Worm (Caenorhabditis elegans) whole organism, young adult: Measurements from ENCODE around the gene T04A8.7.

Experiments used
- B0019.2 ChIP-seq: fragments of 200-800 bp; sonication (Bioruptor generic); conservative IDR thresholded peaks from 2 replicates; pipeline ENCODE4 v1.3.6; 2022; ENCODE audit warnings: missing genetic modification reagents, missing genetic modification characterization, missing compliant biosample characterization
- C06A6.2 ChIP-seq: fragments of 200-800 bp; sonication (Bioruptor generic); conservative IDR thresholded peaks from 2 replicates; pipeline ENCODE4 v1.3.6; 2022; ENCODE audit warnings: missing genetic modification characterization, missing compliant biosample characterization
- F33H1.4 ChIP-seq: fragments of 200-800 bp; sonication (Bioruptor generic); IDR thresholded peaks from 2 replicates; pipeline ENCODE4 v1.3.6; 2022; ENCODE audit warnings: missing genetic modification reagents, missing genetic modification characterization, missing compliant biosample characterization
- T07F8.4 ChIP-seq: sonication (generic microtip); optimal IDR thresholded peaks from 2 replicates; lab custom pipeline; 2016; ENCODE audit warnings: mild to moderate bottlenecking, missing genetic modification characterization, moderate library complexity, missing compliant biosample characterization
- T26A5.8 ChIP-seq: sonication (generic microtip); optimal IDR thresholded peaks from 2 replicates; lab custom pipeline; 2016; ENCODE audit warnings: missing genetic modification characterization, missing compliant biosample characterization
- Y56A3A.18 ChIP-seq: fragments of 200-800 bp; sonication (Bioruptor generic); IDR thresholded peaks from 2 replicates; pipeline ENCODE4 v1.3.6; 2022; ENCODE audit warnings: missing genetic modification reagents, missing genetic modification characterization, missing compliant biosample characterization
- Y79H2A.3 ChIP-seq: fragments of 200-800 bp; sonication (Bioruptor generic); conservative IDR thresholded peaks from 2 replicates; pipeline ENCODE4 v1.3.6; 2022; ENCODE audit warnings: missing genetic modification reagents, missing genetic modification characterization, missing compliant biosample characterization
- Y95B8A.8 ChIP-seq: fragments of 200-800 bp; sonication (Bioruptor generic); IDR thresholded peaks from 2 replicates; pipeline ENCODE4 v1.3.6; 2022; ENCODE audit warnings: missing genetic modification reagents, missing genetic modification characterization, missing compliant biosample characterization
- ama-1 ChIP-seq, 3 experiments: fragments of 150-350 bp in 1 of 3; sonication (generic microtip) in 2 of 3; optimal IDR thresholded peaks; 2 replicates each; lab custom pipeline; 2014 to 2018; ENCODE audit warnings: missing biosample characterization in 2 of 3, missing genetic modification characterization in 2 of 3, missing genetic modification reagents in 2 of 3
- ceh-100 ChIP-seq: fragments of 200-800 bp; sonication (Bioruptor generic); IDR thresholded peaks from 2 replicates; pipeline ENCODE4 v1.3.6; 2022; ENCODE audit warnings: missing genetic modification reagents, missing genetic modification characterization, missing compliant biosample characterization
- ceh-58 ChIP-seq: fragments of 200-800 bp; sonication (Bioruptor generic); IDR thresholded peaks from 2 replicates; pipeline ENCODE4 v1.3.6; 2022; ENCODE audit warnings: missing genetic modification characterization, missing compliant biosample characterization
- ceh-79 ChIP-seq: sonication (generic microtip); optimal IDR thresholded peaks from 2 replicates; lab custom pipeline; 2017; ENCODE audit warnings: mild to moderate bottlenecking, missing genetic modification characterization, missing compliant biosample characterization
- ceh-91 ChIP-seq: fragments of 200-800 bp; sonication (Bioruptor generic); IDR thresholded peaks from 2 replicates; pipeline ENCODE4 v1.3.6; 2022; ENCODE audit warnings: missing genetic modification reagents, missing genetic modification characterization, missing compliant biosample characterization
- dox-1 ChIP-seq: fragments of 200-800 bp; sonication (Bioruptor generic); IDR thresholded peaks from 2 replicates; pipeline ENCODE4 v1.3.6; 2022; ENCODE audit warnings: missing genetic modification reagents, missing genetic modification characterization, missing compliant biosample characterization
- efl-1 ChIP-seq: fragments of 150-350 bp; optimal IDR thresholded peaks from 2 replicates; lab custom pipeline; 2014; ENCODE audit warnings: missing biosample characterization, missing genetic modification reagents, missing genetic modification characterization
- egl-44 ChIP-seq: fragments of 200-800 bp; sonication (Bioruptor generic); IDR thresholded peaks from 2 replicates; pipeline ENCODE4 v1.3.6; 2022; ENCODE audit warnings: missing genetic modification reagents, missing genetic modification characterization, missing compliant biosample characterization
- fkh-3 ChIP-seq: sonication (generic microtip); optimal IDR thresholded peaks from 2 replicates; lab custom pipeline; 2016; ENCODE audit warnings: mild to moderate bottlenecking, missing genetic modification characterization, missing compliant biosample characterization
- hmg-1.2 ChIP-seq: fragments of 200-800 bp; sonication (Bioruptor generic); IDR thresholded peaks from 2 replicates; pipeline ENCODE4 v1.3.6; 2022; ENCODE audit warnings: missing genetic modification reagents, missing genetic modification characterization, missing compliant biosample characterization
- let-526 ChIP-seq: fragments of 200-800 bp; sonication (Bioruptor generic); IDR thresholded peaks from 2 replicates; pipeline ENCODE4 v1.3.6; 2022; ENCODE audit warnings: missing genetic modification reagents, missing genetic modification characterization, missing compliant biosample characterization
- lin-35 ChIP-seq, 3 experiments: fragments of 150-350 bp in 2 of 3; sonication (generic microtip) in 1 of 3; optimal IDR thresholded peaks; 2 replicates each; lab custom pipeline; 2014 to 2018; ENCODE audit warnings: missing biosample characterization in 3 of 3, missing genetic modification characterization in 3 of 3, missing genetic modification reagents in 3 of 3
- lsl-1 ChIP-seq: fragments of 200-800 bp; sonication (Bioruptor generic); optimal IDR thresholded peaks from 2 replicates; lab custom pipeline; 2018; ENCODE audit warnings: mild to moderate bottlenecking, missing genetic modification characterization, moderate library complexity, missing compliant biosample characterization
- lsy-27 ChIP-seq: sonication (generic microtip); optimal IDR thresholded peaks from 2 replicates; lab custom pipeline; 2017; ENCODE audit warnings: missing genetic modification characterization, mild to moderate bottlenecking, missing compliant biosample characterization, antibody characterized with exemption, missing genotype, borderline replicate concordance; ENCODE audit not compliant: insufficient read depth
- mcd-1 ChIP-seq: fragments of 200-800 bp; sonication (Bioruptor generic); IDR thresholded peaks from 2 replicates; pipeline ENCODE4 v1.3.6; 2022; ENCODE audit warnings: missing genetic modification reagents, missing genetic modification characterization, missing compliant biosample characterization
- mxl-1 ChIP-seq: sonication (generic microtip); optimal IDR thresholded peaks from 2 replicates; lab custom pipeline; 2016; ENCODE audit warnings: missing genetic modification characterization, missing compliant biosample characterization
- nhr-90 ChIP-seq: sonication (generic microtip); optimal IDR thresholded peaks from 2 replicates; lab custom pipeline; 2016; ENCODE audit warnings: missing genotype, mild to moderate bottlenecking, missing genetic modification characterization, missing compliant biosample characterization
- rcor-1 ChIP-seq: fragments of 200-800 bp; sonication (Bioruptor generic); IDR thresholded peaks from 2 replicates; pipeline ENCODE4 v1.3.6; 2022; ENCODE audit warnings: missing genetic modification reagents, missing genetic modification characterization, missing compliant biosample characterization
- rec-8 ChIP-seq, 2 experiments: sonication (generic microtip); optimal IDR thresholded peaks; 2 replicates each; lab custom pipeline; 2016; ENCODE audit warnings: mild to moderate bottlenecking in 2 of 2, missing genetic modification characterization in 2 of 2, missing genetic modification reagents in 2 of 2, missing genotype in 2 of 2, missing biosample characterization in 1 of 2, missing compliant biosample characterization in 1 of 2, moderate library complexity in 1 of 2
- repo-1 ChIP-seq: sonication (generic microtip); optimal IDR thresholded peaks from 2 replicates; lab custom pipeline; 2017; ENCODE audit warnings: mild to moderate bottlenecking, missing genetic modification characterization, missing compliant biosample characterization
- rpc-1 ChIP-seq, 2 experiments: fragments of 150-350 bp in 1 of 2; sonication (generic microtip) in 1 of 2; optimal IDR thresholded peaks; 2 replicates each; lab custom pipeline; 2014 to 2018; ENCODE audit warnings: missing biosample characterization in 1 of 2, missing genetic modification characterization in 1 of 2, missing genetic modification reagents in 1 of 2, missing genotype in 1 of 2
- sea-2 ChIP-seq: fragments of 200-800 bp; sonication (Bioruptor generic); IDR thresholded peaks from 2 replicates; pipeline ENCODE4 v1.3.6; 2022; ENCODE audit warnings: missing genetic modification characterization, missing compliant biosample characterization
- somi-1 ChIP-seq: fragments of 200-800 bp; sonication (Bioruptor generic); optimal IDR thresholded peaks from 2 replicates; lab custom pipeline; 2018; ENCODE audit warnings: mild to moderate bottlenecking, missing genetic modification characterization, missing compliant biosample characterization
- tbp1 ChIP-seq: fragments of 200-800 bp; sonication (Bioruptor generic); optimal IDR thresholded peaks from 2 replicates; lab custom pipeline; 2018; ENCODE audit warnings: mild to moderate bottlenecking, missing genetic modification characterization, missing compliant biosample characterization
- tlf-1 ChIP-seq: fragments of 200-800 bp; sonication (Bioruptor generic); optimal IDR thresholded peaks from 2 replicates; lab custom pipeline; 2018; ENCODE audit warnings: mild to moderate bottlenecking, missing genetic modification characterization, missing compliant biosample characterization
- ztf-25 ChIP-seq: fragments of 200-800 bp; sonication (Bioruptor generic); IDR thresholded peaks from 2 replicates; pipeline ENCODE4 v1.3.6; 2022; ENCODE audit warnings: missing genetic modification reagents, missing genetic modification characterization, missing compliant biosample characterization
- ztf-3 ChIP-seq: fragments of 200-800 bp; sonication (Bioruptor generic); optimal IDR thresholded peaks from 2 replicates; lab custom pipeline; 2018; ENCODE audit warnings: mild to moderate bottlenecking, missing genetic modification characterization, missing compliant biosample characterization
- ztf-6 ChIP-seq: fragments of 200-800 bp; sonication (Bioruptor generic); IDR thresholded peaks from 2 replicates; pipeline ENCODE4 v1.3.6; 2022; ENCODE audit warnings: missing genetic modification reagents, missing genetic modification characterization, missing compliant biosample characterization

The T04A8.7 gene

ce11 chrIII:4693281-4693680 is 1.9 kb upstream of the T04A8.7 start, which contains the start of gene nifk-1 (continued):
- no peak for TF ChIP-seq C06A6.2 (GFP tag; lab: Robert Waterston, UW)
- no peak for TF ChIP-seq lsy-27
- TF ChIP-seq lsl-1 (GFP tag; lab: Kevin White, UChicago), result peak; percentile 66
- TF ChIP-seq tbp1 (GFP tag; lab: Kevin White, UChicago), result peak; percentile 46
- no peak for TF ChIP-seq rcor-1 (GFP tag; lab: Robert Waterston, UW)
- TF ChIP-seq efl-1 (GFP tag; lab: Kevin White, UChicago), result peak; percentile 56
- TF ChIP-seq fkh-3, result no peak

DNA sequence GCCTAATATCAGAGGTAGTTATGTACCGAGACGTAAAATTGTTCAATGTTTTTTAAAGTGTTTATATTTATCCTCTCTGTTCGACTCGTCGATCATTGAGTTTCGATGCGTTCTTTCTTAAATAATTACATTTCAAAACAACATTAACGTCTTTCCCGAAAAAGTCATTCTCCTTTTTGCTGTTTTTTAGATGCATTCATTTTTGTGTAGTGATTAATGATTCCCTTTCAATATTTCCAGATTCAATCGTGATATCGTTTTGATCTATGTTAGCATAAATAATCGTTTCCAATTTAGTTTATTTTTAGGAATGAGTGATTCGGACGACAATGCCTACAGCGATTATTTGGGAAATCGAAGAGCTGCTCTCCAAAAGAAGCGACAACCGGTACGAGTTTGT is 1.5 kb upstream of the T04A8.7 start, which contains the start of gene T04A8.8:
T04A8.8 (plus strand) TSS at position 301 of the 400 bp plus-strand sequence.
- TF ChIP-seq let-526 (no peak), ceh-79 (tag; lab: Kevin White, UChicago) (no peak), repo-1 (tag; lab: Kevin White, UChicago) (no peak)

DNA sequence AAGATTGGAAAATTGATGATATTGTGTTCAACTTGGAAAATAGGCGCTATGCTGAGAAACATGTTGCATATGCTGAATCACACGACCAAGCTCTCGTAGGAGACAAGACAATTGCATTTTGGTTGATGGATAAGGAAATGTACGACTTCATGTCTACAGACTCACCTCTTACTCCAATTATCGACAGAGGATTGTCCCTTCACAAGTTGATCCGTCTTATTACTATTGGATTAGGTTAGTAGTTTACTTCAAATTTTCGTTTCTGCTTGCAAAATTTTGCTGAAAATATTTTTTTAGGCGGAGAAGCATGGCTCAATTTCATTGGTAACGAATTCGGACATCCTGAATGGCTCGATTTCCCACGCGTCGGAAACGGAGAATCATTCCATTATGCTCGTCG is 1.7 kb downstream of the T04A8.7 start:
- TF ChIP-seq somi-1 (no peak), tbp1 (GFP tag; lab: Kevin White, UChicago) (no peak), lsy-27 (no peak), rec-8 (tag; optimal IDR thresholded peaks at IDR 0.05; lab: Kevin White, UChicago) (no peak), egl-44 (GFP tag; lab: Robert Waterston, UW) (no peak), ztf-25 (GFP tag; lab: Robert Waterston, UW) (no peak), ama-1 (optimal IDR thresholded peaks at IDR 0.05; lab: Kevin White, UChicago) (no peak), ama-1 (GFP tag; optimal IDR thresholded peaks at IDR 0.05; lab: Kevin White, UChicago) (no peak), nhr-90 (no peak), Y79H2A.3 (no peak)

ce11 chrIII:4697819-4698218 is 2.7 kb downstream of the T04A8.7 start, which contains the start of gene dnj-18:
Gene dnj-18 (plus strand): TSS chrIII:4698119.
- TF ChIP-seq ztf-6, result no peak

DNA sequence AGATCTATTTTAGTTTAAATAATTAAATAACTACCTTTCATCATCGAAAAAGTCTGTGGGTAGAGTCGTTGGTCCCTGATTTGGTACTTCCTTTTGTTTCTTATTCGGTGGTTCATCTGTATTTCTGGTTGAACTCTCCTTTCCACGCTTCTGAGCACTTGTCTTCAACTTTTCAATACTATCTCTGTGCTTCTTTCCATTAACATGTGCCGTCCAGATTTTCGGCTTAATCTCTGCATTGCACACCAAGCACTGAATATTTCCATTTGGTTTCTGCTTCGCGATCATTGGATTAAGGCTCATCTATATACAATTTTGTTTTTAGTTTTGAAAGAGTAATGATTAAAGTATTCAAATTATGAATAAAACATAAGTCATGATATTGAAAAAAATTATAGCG is 4.8 kb downstream of the T04A8.7 start, which contains the start of gene sel-13:
sel-13 (minus strand) TSS at position 303 of the 400 bp plus-strand sequence.
- TF ChIP-seq T26A5.8 (tag; lab: Kevin White, UChicago) (no peak), Y95B8A.8 (no peak), ceh-91 (GFP tag; lab: Robert Waterston, UW) (no peak), tlf-1 (no peak), T07F8.4 (no peak), rpc-1 (optimal IDR thresholded peaks at IDR 0.05; lab: Kevin White, UChicago) (no peak), rpc-1 (tag; optimal IDR thresholded peaks at IDR 0.05; lab: Kevin White, UChicago) (no peak), lin-35 (GFP tag; optimal IDR thresholded peaks at IDR 0.05; lab: Kevin White, UChicago) (no peak), dox-1 (no peak), ceh-58 (GFP tag; lab: Robert Waterston, UW) (no peak), efl-1 (GFP tag; lab: Kevin White, UChicago) (no peak), mxl-1 (no peak), B0019.2 (GFP tag; lab: Robert Waterston, UW) (no peak)

DNA sequence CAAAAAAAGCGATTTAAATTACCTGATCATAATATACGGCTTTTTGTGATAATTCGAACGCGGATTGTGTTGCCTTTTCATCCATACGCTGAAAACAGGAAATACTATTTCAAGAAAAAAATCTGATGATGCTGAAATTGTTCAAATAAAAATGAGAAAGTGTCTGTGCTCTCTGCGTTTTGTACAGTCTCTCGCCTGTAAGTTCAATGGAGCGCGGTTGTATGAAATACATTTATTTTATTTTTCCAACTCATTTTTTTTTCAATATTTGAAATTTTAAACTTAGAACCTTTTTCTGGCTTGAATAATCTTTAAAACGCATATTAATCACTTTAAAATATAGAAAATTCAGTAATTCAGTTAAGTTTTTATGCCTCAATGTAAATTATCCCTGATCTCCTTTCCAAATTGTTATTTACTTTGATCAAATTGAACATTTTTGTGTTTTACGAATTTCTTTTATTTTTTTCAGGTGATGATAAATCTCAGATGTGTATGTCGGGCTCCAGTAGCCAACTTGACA is 8.8 kb downstream of the T04A8.7 start, which contains the start of the genes clp-2 and mrpl-16:
clp-2 (minus strand) TSS at position 94 of the 523 bp plus-strand sequence.
mrpl-16 (plus strand) TSS at position 473 of the 523 bp plus-strand sequence.
- TF ChIP-seq Y56A3A.18 (GFP tag; lab: Robert Waterston, UW), result no peak
- TF ChIP-seq efl-1 (GFP tag; lab: Kevin White, UChicago), result no peak
- no peak for TF ChIP-seq sea-2 (GFP tag; lab: Robert Waterston, UW)
- TF ChIP-seq hmg-1.2, result peak; percentile 96
- TF ChIP-seq F33H1.4 (GFP tag; lab: Robert Waterston, UW), result peak; percentile 14; the same call in 1 of the 2 replicates
- peak; percentile 24 for TF ChIP-seq lsl-1 (GFP tag; lab: Kevin White, UChicago)
- no peak for TF ChIP-seq ztf-3
- no peak for TF ChIP-seq ceh-100
- peak; percentile 51; the same call in 1 of the 2 replicates for TF ChIP-seq mcd-1 (GFP tag; lab: Robert Waterston, UW)
